Worm (Caenorhabditis elegans) whole organism, dauer: ENCODE results near the gene F59A6.3.

Experiments
- unc-62 ChIP-seq: sonication (generic microtip); optimal IDR thresholded peaks from 2 replicates; lab custom pipeline; 2017; ENCODE audit warnings: missing biosample characterization, missing genetic modification reagents, missing genetic modification characterization

Gene F59A6.3

DNA sequence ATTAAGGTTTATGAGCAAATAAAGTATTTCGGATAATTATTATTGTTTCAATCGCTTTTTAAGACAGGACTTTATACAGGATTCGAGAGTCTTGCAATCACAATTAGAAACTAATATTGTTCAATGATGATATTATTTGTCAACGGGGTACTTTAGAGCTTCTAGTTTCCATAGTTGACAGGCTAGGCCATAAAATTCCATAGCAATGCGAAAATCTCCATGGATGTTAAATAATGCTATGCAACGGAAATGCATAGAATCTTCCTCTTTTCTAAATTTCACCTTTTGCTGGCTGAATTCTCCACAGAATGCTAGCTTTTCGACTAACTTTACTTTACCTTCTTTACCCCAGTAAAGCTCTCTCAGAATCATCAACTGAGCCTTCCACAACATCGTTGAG lies at the start of gene F59A6.3:
Gene F59A6.3, plus strand, starts transcription at position 301 of the 400 bp plus-strand sequence.
- no peak for TF ChIP-seq unc-62 (GFP tag; lab: Kevin White, UChicago)

DNA sequence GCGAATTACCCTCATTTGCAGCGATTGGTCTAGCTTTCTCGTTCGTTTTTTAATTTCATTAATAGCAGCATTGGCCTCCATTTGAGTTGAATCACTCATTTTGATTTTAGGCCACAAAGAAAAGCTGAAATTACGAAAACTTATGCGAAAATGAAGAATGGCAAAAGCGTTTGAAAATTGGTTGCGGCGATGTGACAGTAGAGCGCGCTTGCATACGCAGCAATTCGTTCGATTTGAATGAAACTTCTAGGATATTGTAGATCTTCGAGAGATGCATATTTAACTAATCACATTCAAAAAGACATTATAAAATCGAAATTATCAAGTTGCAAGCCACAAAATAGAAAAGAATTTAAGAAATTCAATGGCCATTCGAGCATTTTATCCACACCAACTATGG lies 48.4 kb upstream of the F59A6.3 start, which contains the start of gene ulp-2:
Gene ulp-2, minus strand, starts transcription at position 158 of the 400 bp plus-strand sequence.
- no peak for TF ChIP-seq unc-62 (GFP tag; lab: Kevin White, UChicago)

DNA sequence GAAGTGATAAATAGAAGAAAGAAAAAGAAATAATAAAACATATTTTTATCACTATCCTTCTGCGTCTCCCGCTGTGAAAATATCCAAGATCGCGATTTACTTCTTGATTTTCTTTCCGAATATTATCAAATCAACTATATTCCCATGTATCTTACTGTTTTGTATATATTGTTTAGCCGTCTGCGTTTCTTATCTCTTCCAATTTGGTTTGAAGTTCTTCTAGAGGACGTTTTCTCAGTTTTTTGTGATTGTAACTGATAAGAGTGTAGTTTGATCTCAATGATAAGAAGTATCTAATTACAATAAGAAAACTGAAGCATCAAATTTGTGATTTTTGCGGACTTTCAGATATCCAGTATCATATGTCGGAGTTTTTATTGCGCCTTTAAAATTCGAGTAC lies 47.4 kb upstream of the F59A6.3 start:
- TF ChIP-seq unc-62 (GFP tag; lab: Kevin White, UChicago): no peak

DNA sequence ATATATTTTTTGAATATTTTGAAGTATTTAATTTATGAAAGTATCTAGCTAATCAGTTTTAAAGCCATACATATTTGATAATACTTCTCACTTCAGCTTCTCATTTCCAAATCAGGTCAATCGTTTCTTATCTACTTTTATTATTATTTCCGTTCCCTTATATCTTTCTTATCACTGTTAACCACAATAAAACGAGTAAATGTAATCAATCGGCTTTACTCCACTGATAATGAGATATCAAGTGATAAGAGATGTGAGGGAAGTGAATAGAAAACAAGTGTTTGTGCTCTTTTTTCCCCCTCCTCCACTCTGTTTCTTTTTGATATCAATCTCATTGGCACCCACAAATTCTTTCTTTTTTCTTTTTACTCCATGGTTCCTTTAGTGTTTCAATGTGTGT lies 41.6 kb upstream of the F59A6.3 start:
- no peak for TF ChIP-seq unc-62 (GFP tag; lab: Kevin White, UChicago)

DNA sequence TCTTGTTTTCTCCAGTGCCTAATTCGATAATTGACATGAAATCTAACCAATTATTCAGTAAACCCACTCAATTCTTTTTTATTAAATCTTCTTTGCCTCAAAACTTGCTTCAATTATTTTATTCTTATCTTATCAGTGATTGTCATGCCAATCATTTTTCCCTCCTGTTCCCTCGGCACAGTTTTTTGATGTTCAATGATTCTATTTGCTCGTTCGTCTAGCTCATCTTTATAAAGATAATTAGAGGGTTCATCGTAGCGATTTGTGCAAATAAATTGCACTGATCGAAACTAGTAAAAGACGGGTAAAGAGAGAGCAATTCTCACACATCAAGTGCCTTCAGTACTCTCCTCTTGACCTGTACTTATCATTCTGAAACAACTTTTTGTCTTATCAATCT lies 40.5 kb upstream of the F59A6.3 start:
- TF ChIP-seq unc-62 (GFP tag; lab: Kevin White, UChicago): no peak

DNA sequence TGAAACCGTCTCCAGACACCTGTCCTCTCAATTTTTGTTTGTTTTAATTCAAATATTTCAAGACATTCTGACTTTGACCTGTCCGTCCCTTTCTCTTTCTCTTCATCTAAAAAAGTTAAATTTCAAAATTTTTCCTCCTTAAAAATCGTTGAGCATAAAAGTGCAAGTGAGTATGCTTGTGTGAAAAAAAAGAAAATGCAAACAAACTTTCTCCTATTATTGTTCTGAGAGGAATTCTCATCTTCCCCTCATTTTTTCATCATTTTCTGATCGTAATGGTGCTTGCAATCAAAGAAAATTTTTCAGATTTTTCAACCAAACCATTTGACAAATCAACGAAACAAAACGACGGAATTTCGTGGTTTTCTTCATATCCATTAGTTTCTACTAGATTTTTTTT lies 39.3 kb upstream of the F59A6.3 start, which contains the start of gene shc-2:
Gene shc-2, plus strand, starts transcription at position 301 of the 400 bp plus-strand sequence.
- no peak for TF ChIP-seq unc-62 (GFP tag; lab: Kevin White, UChicago)

DNA sequence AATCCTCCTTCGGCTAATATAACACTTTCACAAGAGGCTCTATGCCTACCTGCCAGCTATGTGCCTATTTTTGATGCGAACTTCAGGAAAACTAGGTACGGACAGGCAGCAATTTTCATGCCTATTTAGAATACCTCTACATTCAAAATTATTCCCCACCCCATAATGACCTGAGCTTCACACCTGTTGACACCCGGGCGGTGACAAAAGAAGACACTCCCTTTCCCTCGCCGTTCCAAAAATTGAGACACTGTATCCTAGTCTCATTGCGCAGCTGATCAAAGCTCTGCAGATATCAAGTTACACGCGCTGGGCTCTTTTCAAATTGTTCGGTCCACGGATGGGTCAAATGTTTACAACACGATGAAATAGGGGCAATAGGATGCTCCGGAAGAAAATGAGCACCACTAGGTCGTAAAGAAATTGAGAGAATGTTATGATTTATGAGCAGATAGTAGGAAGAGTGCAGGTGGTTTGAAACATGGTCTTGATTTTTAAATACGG lies 33.6 kb upstream of the F59A6.3 start:
- no peak for TF ChIP-seq unc-62 (GFP tag; lab: Kevin White, UChicago)

DNA sequence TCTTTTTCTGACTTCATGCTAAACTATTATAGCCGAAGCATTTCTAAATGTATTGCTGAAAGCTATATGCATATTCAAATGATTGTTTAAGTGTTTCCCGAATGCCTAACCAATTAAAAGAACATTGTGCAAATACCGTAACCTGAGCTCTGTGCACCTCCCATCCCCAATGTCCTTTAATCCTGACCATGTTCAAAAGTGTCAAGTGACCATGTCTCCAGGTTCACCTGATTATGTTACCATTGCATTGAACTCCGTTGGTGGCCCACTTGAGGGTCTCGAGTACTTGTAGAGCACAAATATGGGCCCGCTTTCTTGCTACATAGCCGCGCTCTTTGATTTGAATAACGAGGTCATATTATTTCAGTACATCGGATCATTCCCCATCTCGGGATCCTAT lies 32.8 kb upstream of the F59A6.3 start:
- no peak for TF ChIP-seq unc-62 (GFP tag; lab: Kevin White, UChicago)

DNA sequence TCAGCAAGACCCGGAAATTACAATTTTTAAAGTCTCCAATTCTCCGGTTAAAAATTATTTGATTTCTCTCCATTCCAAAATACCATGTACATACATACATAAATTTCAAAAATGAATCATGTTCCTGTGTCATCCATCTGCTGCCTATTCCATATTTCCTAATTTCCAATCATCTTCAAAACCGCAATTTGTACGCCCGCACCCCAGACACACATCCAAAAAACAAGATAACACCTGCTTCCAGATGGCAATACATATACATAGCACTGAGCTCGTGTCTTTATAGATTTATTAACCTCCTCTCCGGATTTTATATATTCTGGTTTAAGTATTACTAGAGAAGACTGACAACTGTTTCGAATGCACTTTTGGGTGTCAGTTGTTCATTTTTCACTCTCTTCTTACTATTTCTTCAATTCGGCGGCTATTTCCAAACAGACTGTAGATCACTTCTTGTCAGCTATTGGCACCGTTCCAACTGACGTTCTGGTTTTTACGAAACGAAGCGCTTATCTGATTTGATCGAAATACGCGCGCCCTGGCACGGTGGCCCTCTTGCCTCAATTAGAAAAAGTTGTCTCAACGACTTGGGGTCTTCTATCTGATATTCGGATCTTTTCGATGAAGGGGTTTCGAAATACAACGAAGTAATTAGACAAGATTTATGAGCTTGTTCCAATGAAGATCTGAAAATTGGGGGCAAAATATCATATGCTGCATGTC lies 26.3 kb upstream of the F59A6.3 start:
- no peak for TF ChIP-seq unc-62 (GFP tag; lab: Kevin White, UChicago)

DNA sequence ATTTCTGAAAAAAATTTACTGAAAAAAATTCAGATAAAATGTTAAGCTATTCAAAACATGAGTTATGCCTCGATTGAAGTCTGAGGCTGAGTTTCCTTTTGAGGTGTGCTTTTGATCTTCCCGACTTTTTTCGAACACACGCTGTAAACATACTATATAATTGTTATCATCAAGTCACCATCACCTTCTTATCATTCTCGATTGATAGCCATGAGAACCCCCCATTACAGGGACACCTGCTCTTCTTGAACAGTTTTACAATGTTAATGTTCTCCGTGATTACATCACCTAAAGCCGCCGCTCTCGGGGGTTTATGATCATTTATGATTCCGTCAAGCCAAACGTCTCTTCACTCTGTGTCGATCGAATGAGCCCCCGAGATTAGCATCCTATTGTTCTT lies 24.0 kb upstream of the F59A6.3 start:
- TF ChIP-seq unc-62 (GFP tag; lab: Kevin White, UChicago): no peak

DNA sequence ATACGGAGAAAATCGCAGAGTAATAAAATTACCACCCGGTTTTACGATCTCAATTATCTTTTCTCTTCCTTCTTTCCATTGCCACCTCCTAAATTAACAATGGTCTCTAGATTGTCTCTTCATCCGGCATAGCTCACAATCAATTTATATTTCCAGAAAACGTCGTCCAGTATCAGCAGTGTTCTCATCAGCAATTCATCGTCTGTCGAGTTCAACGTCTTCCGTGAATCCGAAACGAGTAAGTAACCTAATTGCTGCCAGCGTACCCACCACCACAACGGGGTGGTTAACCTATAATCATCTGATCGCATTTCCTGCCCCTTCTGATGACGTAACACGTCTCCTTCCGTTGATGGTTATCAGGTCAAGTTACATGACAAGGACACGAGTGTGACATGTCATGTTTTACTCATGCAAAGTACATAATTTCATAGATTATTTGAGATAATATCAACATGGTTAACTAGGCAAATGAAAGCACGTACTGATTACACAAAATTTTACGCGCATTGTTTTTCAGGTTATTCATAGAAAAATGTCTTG lies 22.1 kb upstream of the F59A6.3 start:
- no peak for TF ChIP-seq unc-62 (GFP tag; lab: Kevin White, UChicago)

DNA sequence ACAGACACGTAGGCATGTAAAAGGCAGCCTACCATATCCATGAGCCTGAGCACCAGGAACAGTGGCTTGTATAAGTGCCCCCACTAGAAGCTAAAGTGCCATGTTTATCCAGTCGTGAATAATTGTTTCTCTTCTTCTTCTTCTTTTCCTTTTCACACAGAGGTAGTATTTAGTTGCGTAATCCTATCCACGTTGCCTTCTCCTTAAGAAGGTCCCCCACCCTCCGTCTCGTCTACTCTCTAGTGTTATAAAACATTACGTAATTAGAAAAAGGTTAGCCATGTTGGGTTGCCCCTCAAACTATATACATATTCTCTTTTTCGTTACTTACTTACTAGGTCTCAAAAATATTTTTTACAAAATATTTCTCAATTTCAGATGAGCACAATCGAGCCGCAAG lies 21.5 kb upstream of the F59A6.3 start:
- no peak for TF ChIP-seq unc-62 (GFP tag; lab: Kevin White, UChicago)

DNA sequence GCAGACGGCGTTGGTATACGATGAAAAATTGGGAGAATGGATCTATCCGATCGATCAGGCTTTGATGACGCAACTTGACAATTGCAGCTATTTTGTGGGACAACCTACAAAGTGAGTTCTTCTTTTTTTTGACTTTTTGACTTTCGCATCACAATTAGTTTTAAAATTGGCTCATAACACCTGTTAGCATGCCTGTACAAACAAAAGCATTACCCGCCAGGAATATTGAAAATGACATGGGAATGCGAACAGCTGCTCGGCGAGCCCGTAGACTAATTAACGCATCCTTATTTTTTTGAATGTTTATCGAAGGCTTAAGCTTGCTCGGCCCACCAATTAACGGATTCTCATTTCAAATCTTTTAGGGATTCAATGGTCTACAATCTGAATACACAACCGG lies 20.9 kb upstream of the F59A6.3 start:
- no peak for TF ChIP-seq unc-62 (GFP tag; lab: Kevin White, UChicago)

DNA sequence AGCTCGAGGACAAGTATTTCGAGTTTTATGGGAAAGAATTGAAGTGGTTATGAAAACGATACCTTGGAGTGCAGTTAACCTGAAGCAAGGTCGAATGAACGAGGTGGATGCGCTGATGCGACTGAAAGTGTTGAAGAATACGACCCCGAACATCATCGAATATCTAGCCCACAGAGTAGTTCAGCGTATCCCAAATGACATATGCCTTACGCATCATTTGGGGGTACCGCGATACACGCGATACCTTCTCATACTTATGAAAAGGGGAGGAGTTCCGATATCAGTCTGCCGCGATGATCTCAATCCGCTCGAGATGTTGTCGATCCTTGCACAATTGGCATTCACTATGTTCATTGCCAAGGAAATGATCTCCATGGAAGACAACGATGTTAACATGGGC lies 18.3 kb upstream of the F59A6.3 start, which contains the start of gene T27F7.12:
Gene T27F7.12, plus strand, starts transcription at position 301 of the 400 bp plus-strand sequence.
- TF ChIP-seq unc-62 (GFP tag; lab: Kevin White, UChicago): no peak

DNA sequence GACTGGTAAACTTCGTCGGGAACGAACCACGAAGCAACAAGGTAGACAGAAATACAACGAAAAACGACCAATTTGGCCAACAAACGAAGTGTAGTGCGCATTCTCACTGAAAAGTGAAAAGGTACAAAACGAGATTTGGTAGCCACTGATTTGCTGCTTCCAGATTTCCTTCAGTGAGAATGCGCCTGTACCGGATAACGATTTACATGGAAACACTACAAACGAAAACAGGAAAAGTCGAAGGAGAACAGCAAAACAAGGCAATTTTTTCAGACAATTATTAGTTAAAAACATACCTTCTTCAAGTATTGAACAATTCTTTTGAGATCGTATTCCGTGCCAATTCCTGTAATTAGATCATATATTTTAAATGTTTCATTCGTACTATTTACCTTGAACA lies 15.2 kb upstream of the F59A6.3 start, which contains the start of gene pigb-1:
Gene pigb-1, minus strand, starts transcription at position 101 of the 400 bp plus-strand sequence.
- no peak for TF ChIP-seq unc-62 (GFP tag; lab: Kevin White, UChicago)

DNA sequence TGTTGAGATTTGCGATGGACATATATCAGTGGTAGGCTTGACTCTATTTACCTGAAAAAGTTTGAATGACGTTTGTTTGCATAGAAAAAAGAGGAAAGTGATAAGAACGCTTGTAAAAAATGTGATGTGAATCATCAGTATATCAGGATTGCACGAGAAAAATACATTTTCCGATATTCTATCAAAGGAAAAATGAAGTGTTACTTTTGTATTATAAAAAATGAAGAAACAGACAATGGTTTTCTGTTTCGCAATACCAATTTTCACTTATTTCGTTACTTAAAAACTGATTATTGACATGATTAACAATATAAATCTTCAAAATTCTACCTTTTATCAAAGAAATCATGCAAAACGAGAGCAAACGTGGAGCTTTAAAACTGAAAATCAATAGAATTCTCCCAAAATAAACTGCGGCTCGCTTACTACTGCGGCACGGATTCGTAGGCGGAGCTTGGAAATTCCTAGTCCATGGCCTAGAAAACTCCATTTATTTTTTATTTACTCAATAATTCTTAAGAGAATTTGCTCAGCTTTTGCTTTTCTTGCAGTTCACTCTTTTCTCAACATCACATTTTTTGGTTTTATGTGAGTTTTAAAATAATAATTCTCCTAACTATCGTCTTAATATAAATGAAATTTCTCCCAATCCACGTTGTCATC lies 14.5 kb upstream of the F59A6.3 start, which contains the start of the genes eif-1 and vps-24:
Gene eif-1, minus strand, starts transcription at position 51 of the 663 bp plus-strand sequence.
Gene vps-24, plus strand, starts transcription at position 469 of the 663 bp plus-strand sequence.
- no peak for TF ChIP-seq unc-62 (GFP tag; lab: Kevin White, UChicago)
